Fruit fly (Drosophila melanogaster): ENCODE data around the gene CG3987.
A peak's percentile ranks its signal among the peaks of the same experiment; 100 is the strongest.

CG3987 gene

DNA sequence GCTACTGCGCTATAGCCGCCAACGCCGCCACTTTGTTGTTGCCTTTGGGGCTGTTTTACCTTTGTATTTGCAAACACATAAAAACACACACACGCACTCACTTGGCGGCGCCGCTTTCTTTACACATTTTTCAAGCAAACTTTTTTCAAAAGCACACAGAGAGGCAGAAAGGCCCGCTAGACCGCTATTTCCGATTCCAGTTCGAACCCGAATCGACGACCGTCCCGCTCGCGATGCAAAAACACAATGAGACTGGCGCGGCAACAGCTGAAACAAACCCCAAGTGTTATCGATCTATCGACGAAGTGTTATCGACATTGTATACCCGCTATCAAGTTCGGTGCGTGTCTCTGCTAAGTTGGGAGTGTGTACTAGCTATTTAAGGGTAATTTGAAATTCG, 8.1 kb upstream of the CG3987 start, which contains the start of gene CG42788 (continued):
- no peak for TF ChIP-seq inv (GFP tag; IDR thresholded peaks at IDR 0.05; ENCODE audit: partially characterized antibody)
- no peak for TF ChIP-seq ara (GFP tag; IDR thresholded peaks at IDR 0.05)
- TF ChIP-seq CG34376 (GFP tag; optimal IDR thresholded peaks at IDR 0.05), result peak; percentile 65
- peak; percentile 6 for TF ChIP-seq CG7556 (GFP tag; optimal IDR thresholded peaks at IDR 0.05)
- TF ChIP-seq CG8359 (GFP tag; optimal IDR thresholded peaks at IDR 0.05; ENCODE audit: borderline replicate concordance), result peak; percentile 11
- peak; percentile 70 for TF ChIP-seq ems (GFP tag; optimal IDR thresholded peaks at IDR 0.05)
- no peak for TF ChIP-seq Ptx1 (GFP tag; IDR thresholded peaks at IDR 0.05)
- TF ChIP-seq Xrp1 (GFP tag; IDR thresholded peaks at IDR 0.05), result no peak
- no peak for TF ChIP-seq ap (GFP tag; IDR thresholded peaks at IDR 0.05)
- TF ChIP-seq E2f1 (GFP tag; IDR thresholded peaks at IDR 0.05), result no peak
- TF ChIP-seq zen (tag; optimal IDR thresholded peaks at IDR 0.05), result peak; percentile 3
- TF ChIP-seq CG3838 (GFP tag; optimal IDR thresholded peaks at IDR 0.05), result no peak
- TF ChIP-seq CG11560 (tag; IDR thresholded peaks at IDR 0.05), result no peak
- peak; percentile 73 for TF ChIP-seq Deaf1 (tag; optimal IDR thresholded peaks at IDR 0.05)
- TF ChIP-seq fru (optimal IDR thresholded peaks at IDR 0.05), result no peak
- peak; percentile 53 for TF ChIP-seq CG10209 (GFP tag; optimal IDR thresholded peaks at IDR 0.05)
- TF ChIP-seq caup (GFP tag; optimal IDR thresholded peaks at IDR 0.05; ENCODE audit: severe bottlenecking), result peak; percentile 67
- peak; percentile 71 for TF ChIP-seq CG12391 (tag; optimal IDR thresholded peaks at IDR 0.05)
- peak; percentile 96 for TF ChIP-seq pita (GFP tag; optimal IDR thresholded peaks at IDR 0.05)
- TF ChIP-seq CG4424 (GFP tag; optimal IDR thresholded peaks at IDR 0.05), result peak; percentile 16
- TF ChIP-seq vfl (GFP tag; optimal IDR thresholded peaks at IDR 0.05), result peak; percentile 67
- TF ChIP-seq Mrtf (GFP tag; IDR thresholded peaks at IDR 0.05), result no peak
- TF ChIP-seq Hmr (GFP tag; optimal IDR thresholded peaks at IDR 0.05), result peak; percentile 80
- peak; percentile 65 for TF ChIP-seq CG6272 (GFP tag; IDR thresholded peaks at IDR 0.05)
- TF ChIP-seq dan (GFP tag; IDR thresholded peaks at IDR 0.05), result no peak
- TF ChIP-seq Dp (GFP tag; optimal IDR thresholded peaks at IDR 0.05), result peak; percentile 83
- TF ChIP-seq tin (GFP tag; optimal IDR thresholded peaks at IDR 0.05), result no peak
- TF ChIP-seq CG6175 (GFP tag; IDR thresholded peaks at IDR 0.05), result no peak
- TF ChIP-seq nau (GFP tag; optimal IDR thresholded peaks at IDR 0.05), result peak; percentile 32
- TF ChIP-seq Fer3 (tag; optimal IDR thresholded peaks at IDR 0.05), result peak; percentile 42
- TF ChIP-seq CG14965 (GFP tag; optimal IDR thresholded peaks at IDR 0.05; ENCODE audit: borderline replicate concordance), result no peak
- peak; percentile 48 for TF ChIP-seq CG6813 (GFP tag; optimal IDR thresholded peaks at IDR 0.05)
- no peak for TF ChIP-seq cad (GFP tag; optimal IDR thresholded peaks at IDR 0.05)
- TF ChIP-seq amos (GFP tag; IDR thresholded peaks at IDR 0.05; ENCODE audit: partially characterized antibody), result no peak
- peak; percentile 95 for TF ChIP-seq Ets97D (GFP tag; optimal IDR thresholded peaks at IDR 0.05)
- peak; percentile 97 for TF ChIP-seq CG12769 (tag; optimal IDR thresholded peaks at IDR 0.05)
- TF ChIP-seq ro (GFP tag; IDR thresholded peaks at IDR 0.05), result no peak
- no peak for TF ChIP-seq Atf6 (GFP tag; IDR thresholded peaks at IDR 0.05)
- TF ChIP-seq CG6689 (GFP tag; IDR thresholded peaks at IDR 0.05), result no peak
- TF ChIP-seq CG34224 (GFP tag; IDR thresholded peaks at IDR 0.05; ENCODE audit: partially characterized antibody), result no peak
- peak; percentile 46 to 86 for TF ChIP-seq Hr51 (GFP tag; optimal IDR thresholded peaks at IDR 0.05)
- peak; percentile 64 for TF ChIP-seq Fer1 (GFP tag; optimal IDR thresholded peaks at IDR 0.05)
- no peak for TF ChIP-seq Blimp-1 (GFP tag; optimal IDR thresholded peaks at IDR 0.05)
- no peak for TF ChIP-seq CG9932 (GFP tag; IDR thresholded peaks at IDR 0.05)
- TF ChIP-seq CG18599 (GFP tag; optimal IDR thresholded peaks at IDR 0.05), result peak; percentile 18
- peak; percentile 57 to 94 for TF ChIP-seq crp (GFP tag; optimal IDR thresholded peaks at IDR 0.05)
- peak; percentile 67 for TF ChIP-seq CG11398 (GFP tag; optimal IDR thresholded peaks at IDR 0.05)
- TF ChIP-seq CoRest (tag; optimal IDR thresholded peaks at IDR 0.05), result peak; percentile 93
- no peak for TF ChIP-seq otp (GFP tag; IDR thresholded peaks at IDR 0.05)
- peak; percentile 77 for TF ChIP-seq PHDP (tag; optimal IDR thresholded peaks at IDR 0.05)

All from whole organism, embryonic.